Fruit fly (Drosophila melanogaster) whole organism, wandering third instar larva: ENCODE measurements around the gene CG11842.
A peak's percentile ranks its signal among the peaks of the same experiment; 100 is the strongest.

Experiments used
- Abd-B ChIP-seq: fragments of >200 bp; optimal IDR thresholded peaks from 2 replicates; lab custom pipeline; 2017; ENCODE audit warnings: missing biosample characterization, missing genetic modification characterization
- CG32264 ChIP-seq: fragments of 200-800 bp; sonication (Bioruptor generic); optimal IDR thresholded peaks from 2 replicates; lab custom pipeline; 2016; ENCODE audit warnings: missing biosample characterization, missing genetic modification characterization
- CG9705 ChIP-seq: fragments of 200-800 bp; sonication (Bioruptor generic); optimal IDR thresholded peaks from 2 replicates; lab custom pipeline; 2018; ENCODE audit warnings: missing biosample characterization, mild to moderate bottlenecking, missing genetic modification characterization
- CrebA ChIP-seq: fragments of 200-800 bp; sonication (Bioruptor generic); optimal IDR thresholded peaks from 2 replicates; lab custom pipeline; 2016; ENCODE audit warnings: missing biosample characterization, mild to moderate bottlenecking, missing genetic modification characterization, borderline replicate concordance
- Dfd ChIP-seq: fragments of >200 bp; optimal IDR thresholded peaks from 2 replicates; lab custom pipeline; 2017; ENCODE audit warnings: missing biosample characterization, missing genetic modification characterization
- Dif ChIP-seq: fragments of 200-275, 200-300 bp; sonication (Bioruptor generic); optimal IDR thresholded peaks from 2 replicates; lab custom pipeline; 2018; ENCODE audit warnings: missing biosample characterization, missing genetic modification characterization; ENCODE audit not compliant: partially characterized antibody
- GATAd ChIP-seq: sonication (Bioruptor generic); optimal IDR thresholded peaks from 2 replicates; lab custom pipeline; 2016; ENCODE audit warnings: missing biosample characterization, missing genetic modification characterization
- HLH106 ChIP-seq: fragments of 200-800 bp; optimal IDR thresholded peaks from 3 replicates; lab custom pipeline; 2019; ENCODE audit warnings: missing biosample characterization, mild to moderate bottlenecking, missing genetic modification characterization, moderate library complexity
- Hr78 ChIP-seq: fragments of >200 bp; optimal IDR thresholded peaks from 2 replicates; lab custom pipeline; 2017; ENCODE audit warnings: missing biosample characterization, missing genetic modification characterization
- Hr83 ChIP-seq: fragments of 200-300 bp; sonication (Bioruptor generic); optimal IDR thresholded peaks from 2 replicates; lab custom pipeline; 2016; ENCODE audit warnings: missing biosample characterization, mild to moderate bottlenecking, missing genetic modification characterization, moderate library complexity; ENCODE audit not compliant: poor library complexity, severe bottlenecking
- Jra ChIP-seq: sonication (Bioruptor generic); optimal IDR thresholded peaks from 2 replicates; lab custom pipeline; 2016; ENCODE audit warnings: missing biosample characterization, missing genetic modification characterization
- Mio ChIP-seq: sonication (Bioruptor generic); optimal IDR thresholded peaks from 2 replicates; lab custom pipeline; 2016; ENCODE audit warnings: missing biosample characterization, missing genetic modification characterization
- OdsH ChIP-seq: fragments of 200-800 bp; sonication (Bioruptor generic); optimal IDR thresholded peaks from 2 replicates; lab custom pipeline; 2016; ENCODE audit warnings: missing biosample characterization, mild to moderate bottlenecking, missing genetic modification characterization
- Rel ChIP-seq, 2 experiments: fragments of 200-800 bp; sonication (Bioruptor generic) in 1 of 2; optimal IDR thresholded peaks; 2 replicates in 1 of 2; 3 replicates in 1 of 2; lab custom pipeline; 2016 to 2019; ENCODE audit warnings: mild to moderate bottlenecking in 2 of 2, missing biosample characterization in 2 of 2, missing genetic modification characterization in 2 of 2, moderate library complexity in 1 of 2
- Sp1 ChIP-seq: fragments of 200-800 bp; sonication (Bioruptor generic); optimal IDR thresholded peaks from 3 replicates; lab custom pipeline; 2019; ENCODE audit warnings: missing biosample characterization, mild to moderate bottlenecking, missing genetic modification characterization, moderate library complexity
- Vsx2 ChIP-seq: fragments of 200-300, 225-300 bp; sonication (Bioruptor generic); optimal IDR thresholded peaks from 2 replicates; lab custom pipeline; 2018; ENCODE audit warnings: missing biosample characterization, missing genetic modification characterization; ENCODE audit not compliant: partially characterized antibody
- br ChIP-seq: fragments of 200-800 bp; sonication (Bioruptor generic); optimal IDR thresholded peaks from 2 replicates; lab custom pipeline; 2016; ENCODE audit warnings: missing biosample characterization, missing genetic modification characterization
- brk ChIP-seq: fragments of 200-800 bp; sonication (Bioruptor generic); optimal IDR thresholded peaks from 2 replicates; lab custom pipeline; 2016; ENCODE audit warnings: missing biosample characterization, mild to moderate bottlenecking, missing genetic modification characterization
- dl ChIP-seq, 2 experiments: fragments of 175-275, 200-275 bp in 1 of 2; fragments of 200-275 bp in 1 of 2; sonication (Bioruptor generic); optimal IDR thresholded peaks; lab custom pipeline; 2018; ENCODE audit warnings: mild to moderate bottlenecking in 2 of 2, missing biosample characterization in 2 of 2, missing genetic modification characterization in 2 of 2, moderate library complexity in 2 of 2; ENCODE audit not compliant: partially characterized antibody in 2 of 2, insufficient read depth in 1 of 2
- dmrt93B ChIP-seq: fragments of 200-800 bp; sonication (Bioruptor generic); optimal IDR thresholded peaks from 2 replicates; lab custom pipeline; 2018; ENCODE audit warnings: missing biosample characterization, mild to moderate bottlenecking, missing genetic modification characterization
- dsf ChIP-seq: sonication (Bioruptor generic); optimal IDR thresholded peaks from 2 replicates; lab custom pipeline; 2016; ENCODE audit warnings: missing biosample characterization, missing genetic modification characterization, borderline replicate concordance
- ey ChIP-seq: fragments of 200-800 bp; sonication (Bioruptor generic); optimal IDR thresholded peaks from 2 replicates; lab custom pipeline; 2016; ENCODE audit warnings: missing biosample characterization, missing genetic modification characterization
- foxo ChIP-seq, 2 experiments: fragments of 200-800 bp; sonication (Bioruptor generic); optimal IDR thresholded peaks; 2 replicates in 1 of 2; 3 replicates in 1 of 2; lab custom pipeline; 2016 to 2017; ENCODE audit warnings: missing biosample characterization in 2 of 2, missing genetic modification characterization in 2 of 2
- fru ChIP-seq: fragments of 200-800 bp; sonication (Bioruptor generic); optimal IDR thresholded peaks from 3 replicates; lab custom pipeline; 2016; ENCODE audit warnings: missing biosample characterization, mild to moderate bottlenecking, missing genetic modification characterization
- h ChIP-seq: fragments of 200-800 bp; sonication (Bioruptor generic); optimal IDR thresholded peaks from 3 replicates; lab custom pipeline; 2016; ENCODE audit warnings: missing biosample characterization, mild to moderate bottlenecking, missing genetic modification characterization
- jim ChIP-seq: fragments of 175-275, 200-325 bp; sonication (Bioruptor generic); optimal IDR thresholded peaks from 2 replicates; lab custom pipeline; 2016; ENCODE audit warnings: missing biosample characterization, mild to moderate bottlenecking, missing genetic modification characterization
- pan ChIP-seq: fragments of >200 bp; optimal IDR thresholded peaks from 2 replicates; lab custom pipeline; 2017
- psq ChIP-seq: fragments of 200-800 bp; sonication (Bioruptor generic); optimal IDR thresholded peaks from 3 replicates; lab custom pipeline; 2017; ENCODE audit warnings: missing biosample characterization, mild to moderate bottlenecking, missing genetic modification characterization, moderate library complexity
- rgr ChIP-seq: fragments of 200-800 bp; sonication (Bioruptor generic); optimal IDR thresholded peaks from 3 replicates; lab custom pipeline; 2016; ENCODE audit warnings: missing biosample characterization, mild to moderate bottlenecking, missing genetic modification characterization
- sage ChIP-seq: fragments of 200-800 bp; sonication (Bioruptor generic); optimal IDR thresholded peaks from 2 replicates; lab custom pipeline; 2016; ENCODE audit warnings: missing biosample characterization, mild to moderate bottlenecking, missing genetic modification characterization
- sv ChIP-seq: fragments of 200-800 bp; sonication (Bioruptor generic); optimal IDR thresholded peaks from 3 replicates; lab custom pipeline; 2016; ENCODE audit warnings: missing biosample characterization, missing genetic modification characterization
- tai ChIP-seq: sonication (Bioruptor generic); optimal IDR thresholded peaks from 2 replicates; lab custom pipeline; 2016; ENCODE audit warnings: missing biosample characterization, missing genetic modification characterization
- usp ChIP-seq: fragments of >200 bp; optimal IDR thresholded peaks from 2 replicates; lab custom pipeline; 2017; ENCODE audit warnings: missing biosample characterization, missing genetic modification characterization

CG11842 gene

DNA sequence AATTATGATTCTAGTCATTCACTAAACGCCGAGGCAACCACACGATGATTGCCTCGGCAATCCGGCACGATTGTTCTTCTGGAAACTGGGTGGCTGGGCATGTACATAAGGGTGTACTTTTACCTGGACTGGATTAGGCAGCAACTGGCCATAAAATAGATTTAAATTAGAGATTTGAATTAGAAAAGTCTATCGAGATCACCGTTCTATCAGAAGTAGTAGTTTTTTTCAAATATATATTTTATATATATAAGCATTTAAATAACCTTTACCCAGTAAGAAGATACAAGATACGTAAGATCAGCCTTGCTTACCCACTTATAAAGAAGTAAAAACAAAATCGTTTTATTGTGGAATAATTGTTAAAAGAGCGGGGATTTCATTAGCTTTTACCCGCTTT lies 1.6 kb downstream of the CG11842 start, which contains the start of gene CG11843:
TSS of gene CG11843 (plus strand) at position 301 of the 400 bp plus-strand sequence.
- TF ChIP-seq Sp1 (GFP tag; lab: Kevin White, UChicago) (no peak), GATAd (GFP tag; lab: Kevin White, UChicago) (no peak), Abd-B (GFP tag; lab: Kevin White, UChicago) (no peak), OdsH (no peak), HLH106 (no peak), Dif (GFP tag; lab: Kevin White, UChicago) (no peak), CrebA (GFP tag; lab: Kevin White, UChicago) (no peak), ey (no peak), Dfd (GFP tag; lab: Kevin White, UChicago) (no peak)

DNA sequence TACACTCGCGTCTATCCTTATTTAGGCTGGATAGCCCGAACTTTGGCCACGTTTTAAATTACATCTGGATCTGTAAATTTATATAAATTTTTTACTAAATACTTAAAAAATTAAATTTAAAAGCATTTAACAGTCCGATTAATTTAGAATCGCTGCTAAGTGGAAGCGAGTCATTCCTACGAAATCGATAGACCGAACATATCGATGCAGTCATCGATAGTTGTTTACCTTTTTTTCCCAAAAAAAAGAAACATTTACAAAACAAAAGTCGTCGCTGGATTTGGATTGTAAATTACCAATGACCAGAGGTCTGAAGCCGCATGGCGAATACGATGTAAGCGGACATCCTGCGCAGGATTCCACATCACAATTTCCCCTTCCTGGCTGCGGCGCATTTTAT lies 3.2 kb downstream of the CG11842 start, which contains the start of gene Sirt7:
TSS of gene Sirt7 (plus strand) at position 218 of the 400 bp plus-strand sequence.
- no peak for TF ChIP-seq br (GFP tag; lab: Kevin White, UChicago)
- peak; percentile 72 for TF ChIP-seq Vsx2 (GFP tag; lab: Kevin White, UChicago)
- peak; percentile 18 for TF ChIP-seq HLH106
- no peak for TF ChIP-seq brk
- no peak for TF ChIP-seq Abd-B (GFP tag; lab: Kevin White, UChicago)
- TF ChIP-seq Dfd (GFP tag; lab: Kevin White, UChicago), result no peak
- no peak for TF ChIP-seq Dif (GFP tag; lab: Kevin White, UChicago)
- TF ChIP-seq Sp1 (GFP tag; lab: Kevin White, UChicago), result peak; percentile 63
- TF ChIP-seq sv (GFP tag; lab: Kevin White, UChicago), result no peak
- TF ChIP-seq CG32264 (GFP tag; lab: Kevin White, UChicago), result no peak

DNA sequence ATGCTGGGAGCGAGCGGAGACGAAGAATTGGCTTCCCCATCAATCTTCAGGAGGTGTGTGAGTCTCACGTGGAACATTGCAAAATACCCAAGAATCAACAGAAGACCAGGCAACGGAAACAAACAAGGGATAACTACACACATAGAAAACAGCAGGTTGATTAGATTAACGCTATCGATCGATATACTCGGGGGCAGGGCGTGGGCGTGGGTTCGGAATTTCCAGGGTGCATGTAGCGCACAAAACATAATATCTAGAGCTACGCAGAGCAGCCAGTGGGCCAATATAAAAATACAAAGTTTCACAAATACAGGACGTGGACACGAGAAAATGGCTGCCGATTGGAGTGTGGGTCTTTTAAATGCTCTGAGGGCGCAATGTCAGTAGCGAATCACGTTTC lies 6.9 kb downstream of the CG11842 start:
- no peak for TF ChIP-seq rgr (GFP tag; lab: Kevin White, UChicago)
- TF ChIP-seq Rel (GFP tag; optimal IDR thresholded peaks at IDR 0.05; lab: Kevin White, UChicago), result no peak
- TF ChIP-seq Rel (tag; optimal IDR thresholded peaks at IDR 0.05; lab: Kevin White, UChicago), result no peak
- TF ChIP-seq dmrt93B (GFP tag; lab: Kevin White, UChicago), result no peak
- TF ChIP-seq pan (lab: Kevin White, UChicago), result no peak
- no peak for TF ChIP-seq dsf (GFP tag; lab: Kevin White, UChicago)
- TF ChIP-seq CrebA (GFP tag; lab: Kevin White, UChicago), result no peak
- no peak for TF ChIP-seq Hr78 (GFP tag; lab: Kevin White, UChicago)
- TF ChIP-seq, all 38 proteins: peak for 0

DNA sequence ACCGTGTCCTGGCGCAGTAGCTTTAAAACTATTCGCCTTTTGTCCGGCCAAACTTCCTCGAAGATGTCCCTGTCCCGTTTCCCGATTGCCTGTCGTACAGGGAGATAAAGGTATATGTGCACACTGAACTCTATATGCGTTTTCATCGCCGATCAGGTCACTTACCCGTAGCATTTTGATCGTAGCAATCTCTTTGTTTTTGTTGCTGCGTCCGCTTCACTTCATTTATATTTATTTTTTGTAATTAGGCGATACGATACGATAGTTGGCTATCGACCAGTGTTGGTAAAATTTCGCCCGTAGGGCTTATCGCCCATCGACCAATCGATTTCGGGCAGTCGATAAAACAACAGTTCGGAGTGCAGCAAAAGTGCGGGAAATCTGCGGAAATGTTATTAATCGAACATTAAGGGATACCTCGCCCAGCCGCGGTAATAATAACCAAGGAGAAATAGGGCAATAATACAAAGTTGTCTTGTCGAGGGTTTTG lies 10.3 kb downstream of the CG11842 start, which contains the start of the genes Cul5 and Bicra:
TSS of gene Cul5 (minus strand) at position 259 of the 490 bp plus-strand sequence.
TSS of gene Bicra (plus strand) at position 324 of the 490 bp plus-strand sequence.
- TF ChIP-seq Vsx2 (GFP tag; lab: Kevin White, UChicago) (peak; percentile 62), OdsH (no peak), dl (GFP tag; optimal IDR thresholded peaks at IDR 0.05; lab: Kevin White, UChicago; ENCODE audit: insufficient read depth in 1 of 2, partially characterized antibody in 2 of 2) (no peak), CG32264 (GFP tag; lab: Kevin White, UChicago) (peak; percentile 20), rgr (GFP tag; lab: Kevin White, UChicago) (peak; percentile 16), CrebA (GFP tag; lab: Kevin White, UChicago) (no peak), dsf (GFP tag; lab: Kevin White, UChicago) (no peak), Mio (GFP tag; lab: Kevin White, UChicago) (no peak), jim (GFP tag; lab: Kevin White, UChicago) (no peak), Hr83 (GFP tag; lab: Kevin White, UChicago) (peak; percentile 39), h (GFP tag; lab: Kevin White, UChicago) (peak; percentile 44), usp (GFP tag; lab: Kevin White, UChicago) (no peak), Rel (GFP tag; optimal IDR thresholded peaks at IDR 0.05; lab: Kevin White, UChicago) (no peak), Rel (tag; optimal IDR thresholded peaks at IDR 0.05; lab: Kevin White, UChicago) (peak; percentile 49)
- TF ChIP-seq, all 38 proteins: peak for 6

DNA sequence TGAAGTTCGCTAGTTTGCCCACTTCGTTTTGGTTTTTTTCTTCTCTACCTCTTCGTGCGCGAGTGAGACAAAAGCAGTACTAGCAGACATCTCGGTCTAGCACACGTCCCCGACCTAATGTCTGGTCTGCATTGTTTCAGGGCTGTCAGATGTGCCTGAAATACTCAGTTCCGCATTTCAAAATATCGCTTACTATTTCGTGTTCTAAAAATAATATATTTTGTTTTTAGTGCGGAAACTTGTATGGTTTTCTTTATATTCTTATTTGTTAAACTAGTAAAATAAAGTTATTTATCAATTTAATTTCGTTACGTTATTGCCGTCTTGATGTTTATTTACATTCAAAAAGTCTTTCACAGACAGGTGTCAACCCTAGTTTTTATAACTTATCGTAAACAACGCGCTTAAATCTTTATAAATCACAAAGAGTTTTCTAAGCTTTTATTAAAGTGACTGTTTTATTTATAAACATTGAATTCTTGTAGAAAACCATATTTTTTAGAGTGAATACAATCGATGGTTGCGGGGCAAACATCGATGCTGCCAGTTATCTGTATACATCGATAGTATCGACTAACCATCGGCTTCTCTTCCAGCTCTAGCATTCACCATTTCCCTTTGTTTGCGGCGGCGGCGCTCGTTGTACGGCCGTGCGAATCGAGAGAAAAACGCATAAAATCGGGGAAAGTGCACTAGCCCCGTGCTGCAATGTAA lies 10.9 kb downstream of the CG11842 start:
- TF ChIP-seq HLH106 (peak; percentile 88), psq (GFP tag; lab: Kevin White, UChicago) (peak; percentile 84), dmrt93B (GFP tag; lab: Kevin White, UChicago) (peak; percentile 74), Mio (GFP tag; lab: Kevin White, UChicago) (no peak), CG32264 (GFP tag; lab: Kevin White, UChicago) (no peak), Hr83 (GFP tag; lab: Kevin White, UChicago) (peak; percentile 74), jim (GFP tag; lab: Kevin White, UChicago) (peak; percentile 87), dl (GFP tag; optimal IDR thresholded peaks at IDR 0.05; lab: Kevin White, UChicago; ENCODE audit: insufficient read depth in 1 of 2, partially characterized antibody in 2 of 2) (no peak), Jra (GFP tag; lab: Kevin White, UChicago) (peak; percentile 59), CrebA (GFP tag; lab: Kevin White, UChicago) (no peak), h (GFP tag; lab: Kevin White, UChicago) (peak; percentile 43), Vsx2 (GFP tag; lab: Kevin White, UChicago) (no peak), foxo (GFP tag; optimal IDR thresholded peaks at IDR 0.05; lab: Kevin White, UChicago) (peak; percentile 6 to 78), tai (GFP tag; lab: Kevin White, UChicago) (no peak), Dfd (GFP tag; lab: Kevin White, UChicago) (no peak), Rel (GFP tag; optimal IDR thresholded peaks at IDR 0.05; lab: Kevin White, UChicago) (no peak), Rel (tag; optimal IDR thresholded peaks at IDR 0.05; lab: Kevin White, UChicago) (peak; percentile 10), fru (GFP tag; lab: Kevin White, UChicago) (peak; percentile 71), Dif (GFP tag; lab: Kevin White, UChicago) (no peak), usp (GFP tag; lab: Kevin White, UChicago) (no peak), CG9705 (peak; percentile 58), sage (GFP tag; lab: Kevin White, UChicago) (peak; percentile 38)
